Worm (Caenorhabditis elegans): Measurements from ENCODE around the gene F17A2.16.

ce11 chrX:12313779-12314178 lies 5.5 kb downstream of the F17A2.16 start:
- no peak for TF ChIP-seq dao-5 (tag; optimal IDR thresholded peaks at IDR 0.05)
- TF ChIP-seq him-1 (tag; optimal IDR thresholded peaks at IDR 0.05) = no peak
- no peak for TF ChIP-seq W03F9.2 (tag; optimal IDR thresholded peaks at IDR 0.05)

Measured in whole organism, L4/young adult.